Fruit fly (Drosophila melanogaster) whole organism, prepupa: ENCODE measurements around the gene E23.

Experiments
- Blimp-1 ChIP-seq: fragments of 200-800 bp; sonication (Bioruptor generic); optimal IDR thresholded peaks from 3 replicates; lab custom pipeline; 2017; ENCODE audit warnings: missing biosample characterization, missing genetic modification characterization, mild to moderate bottlenecking, moderate library complexity, missing genetic modification reagents
- CG10631 ChIP-seq: fragments of 200-800 bp; sonication (Bioruptor generic); optimal IDR thresholded peaks from 2 replicates; lab custom pipeline; 2016; ENCODE audit warnings: missing biosample characterization, missing genetic modification characterization
- CG10669 ChIP-seq: fragments of 200-800 bp; sonication (Bioruptor generic); optimal IDR thresholded peaks from 3 replicates; lab custom pipeline; 2018; ENCODE audit warnings: missing biosample characterization, mild to moderate bottlenecking, missing genetic modification characterization, moderate library complexity
- CG11294 ChIP-seq: fragments of 200-800 bp; sonication (Bioruptor generic); IDR thresholded peaks from 2 replicates; pipeline ENCODE4 v1.3.6; 2022; ENCODE audit warnings: missing biosample characterization, missing genetic modification characterization
- CG11762 ChIP-seq: fragments of 200-800 bp; sonication (Bioruptor generic); optimal IDR thresholded peaks from 3 replicates; lab custom pipeline; 2016; ENCODE audit warnings: missing biosample characterization, missing genetic modification characterization; ENCODE audit not compliant: insufficient read depth
- CG11902 ChIP-seq: fragments of 200-800 bp; sonication (Bioruptor generic); optimal IDR thresholded peaks from 3 replicates; lab custom pipeline; 2016; ENCODE audit warnings: missing biosample characterization, missing genetic modification characterization
- CG1621 ChIP-seq: fragments of 200-800 bp; sonication (Bioruptor generic); optimal IDR thresholded peaks from 3 replicates; lab custom pipeline; 2018; ENCODE audit warnings: missing biosample characterization, mild to moderate bottlenecking, missing genetic modification characterization
- CG16779 ChIP-seq: fragments of 200-800 bp; sonication (Bioruptor generic); optimal IDR thresholded peaks from 3 replicates; lab custom pipeline; 2017; ENCODE audit warnings: missing biosample characterization, mild to moderate bottlenecking, missing genetic modification characterization
- CG3032 ChIP-seq: fragments of 200-800 bp; optimal IDR thresholded peaks from 2 replicates; lab custom pipeline; 2019; ENCODE audit warnings: missing biosample characterization, mild to moderate bottlenecking, missing genetic modification characterization, moderate library complexity
- CG31627 ChIP-seq: fragments of 200-800 bp; sonication (Bioruptor generic); optimal IDR thresholded peaks from 3 replicates; lab custom pipeline; 2016; ENCODE audit warnings: missing biosample characterization, missing genetic modification characterization
- CG32006 ChIP-seq: fragments of 200-800 bp; sonication (Bioruptor generic); optimal IDR thresholded peaks from 3 replicates; lab custom pipeline; 2017; ENCODE audit warnings: missing biosample characterization, mild to moderate bottlenecking, missing genetic modification characterization
- CG34406 ChIP-seq: fragments of 200-800 bp; sonication (Bioruptor generic); optimal IDR thresholded peaks from 3 replicates; lab custom pipeline; 2016; ENCODE audit warnings: missing biosample characterization, missing genetic modification characterization
- CG4318 ChIP-seq: fragments of 200-800 bp; sonication (Bioruptor generic); optimal IDR thresholded peaks from 3 replicates; lab custom pipeline; 2017; ENCODE audit warnings: missing biosample characterization, mild to moderate bottlenecking, missing genetic modification characterization
- CG6163 ChIP-seq: fragments of 200-800 bp; sonication (Bioruptor generic); IDR thresholded peaks from 3 replicates; pipeline ENCODE4 v1.3.6; 2022; ENCODE audit warnings: missing biosample characterization, missing genetic modification characterization
- CG6276 ChIP-seq: fragments of 200-800 bp; sonication (Bioruptor generic); optimal IDR thresholded peaks from 2 replicates; lab custom pipeline; 2017; ENCODE audit warnings: missing biosample characterization, mild to moderate bottlenecking, missing genetic modification characterization
- CG6792 ChIP-seq: fragments of 200-800 bp; sonication (Bioruptor generic); optimal IDR thresholded peaks from 3 replicates; lab custom pipeline; 2016; ENCODE audit warnings: missing biosample characterization, missing genetic modification characterization
- CG6808 ChIP-seq: fragments of 200-800 bp; sonication (Bioruptor generic); optimal IDR thresholded peaks from 3 replicates; lab custom pipeline; 2017; ENCODE audit warnings: missing biosample characterization, missing genetic modification characterization, mild to moderate bottlenecking, moderate library complexity, missing genetic modification reagents
- CG6854 ChIP-seq: fragments of 200-800 bp; sonication (Bioruptor generic); optimal IDR thresholded peaks from 2 replicates; lab custom pipeline; 2017; ENCODE audit warnings: missing biosample characterization, mild to moderate bottlenecking, missing genetic modification characterization
- CG7368 ChIP-seq: fragments of 200-800 bp; sonication (Bioruptor generic); optimal IDR thresholded peaks from 3 replicates; lab custom pipeline; 2016; ENCODE audit warnings: missing biosample characterization, missing genetic modification characterization
- CG8119 ChIP-seq: fragments of 200-800 bp; sonication (Bioruptor generic); IDR thresholded peaks from 3 replicates; pipeline ENCODE4 v1.3.6; 2022; ENCODE audit warnings: missing biosample characterization, missing genetic modification characterization
- CG8319 ChIP-seq: fragments of 200-800 bp; sonication (Bioruptor generic); optimal IDR thresholded peaks from 3 replicates; lab custom pipeline; 2016; ENCODE audit warnings: missing biosample characterization, missing genetic modification characterization
- CG8632 ChIP-seq: fragments of 200-800 bp; sonication (Bioruptor generic); optimal IDR thresholded peaks from 3 replicates; lab custom pipeline; 2016; ENCODE audit warnings: missing biosample characterization, missing genetic modification characterization
- CG9139 ChIP-seq: fragments of 200-800 bp; sonication (Bioruptor generic); optimal IDR thresholded peaks from 3 replicates; lab custom pipeline; 2017; ENCODE audit warnings: missing biosample characterization, mild to moderate bottlenecking, missing genetic modification characterization
- Eip75B ChIP-seq: fragments of 200-800 bp; sonication (Bioruptor generic); optimal IDR thresholded peaks from 3 replicates; lab custom pipeline; 2016; ENCODE audit warnings: missing biosample characterization, missing genetic modification characterization
- Ets21C ChIP-seq: fragments of 200-800 bp; sonication (Bioruptor generic); optimal IDR thresholded peaks from 3 replicates; lab custom pipeline; 2016; ENCODE audit warnings: missing biosample characterization, missing genetic modification characterization
- Ets96B ChIP-seq: fragments of 200-800 bp; optimal IDR thresholded peaks from 2 replicates; lab custom pipeline; 2019; ENCODE audit warnings: missing biosample characterization, mild to moderate bottlenecking, missing genetic modification characterization, moderate library complexity
- Hr4 ChIP-seq: fragments of 200-800 bp; sonication (Bioruptor generic); optimal IDR thresholded peaks from 3 replicates; lab custom pipeline; 2016; ENCODE audit warnings: missing biosample characterization, missing genetic modification characterization
- Lpt ChIP-seq: fragments of 200-800 bp; sonication (Bioruptor generic); optimal IDR thresholded peaks from 3 replicates; lab custom pipeline; 2016; ENCODE audit warnings: missing biosample characterization, missing genetic modification characterization
- Met ChIP-seq: fragments of 200-800 bp; sonication (Bioruptor generic); optimal IDR thresholded peaks from 3 replicates; lab custom pipeline; 2016; ENCODE audit warnings: missing biosample characterization, missing genetic modification characterization
- OdsH ChIP-seq: fragments of 200-800 bp; sonication (Bioruptor generic); optimal IDR thresholded peaks from 3 replicates; lab custom pipeline; 2016; ENCODE audit warnings: missing biosample characterization, missing genetic modification characterization
- Smox ChIP-seq: fragments of 200-800 bp; sonication (Bioruptor generic); optimal IDR thresholded peaks from 3 replicates; lab custom pipeline; 2016; ENCODE audit warnings: missing biosample characterization, missing genetic modification characterization
- Sox102F ChIP-seq: fragments of 200-800 bp; sonication (Bioruptor generic); optimal IDR thresholded peaks from 2 replicates; lab custom pipeline; 2016; ENCODE audit warnings: missing biosample characterization, mild to moderate bottlenecking, missing genetic modification characterization
- Sox14 ChIP-seq: fragments of 200-800 bp; sonication (Bioruptor generic); optimal IDR thresholded peaks from 3 replicates; lab custom pipeline; 2016; ENCODE audit warnings: missing biosample characterization, missing genetic modification characterization
- Sox15 ChIP-seq: fragments of 200-800 bp; sonication (Bioruptor generic); optimal IDR thresholded peaks from 3 replicates; lab custom pipeline; 2016; ENCODE audit warnings: missing biosample characterization, missing genetic modification characterization
- achi ChIP-seq: fragments of 200-800 bp; sonication (Bioruptor generic); optimal IDR thresholded peaks from 3 replicates; lab custom pipeline; 2016; ENCODE audit warnings: missing biosample characterization, missing genetic modification characterization
- acj6 ChIP-seq: fragments of 200-800 bp; sonication (Bioruptor generic); optimal IDR thresholded peaks from 3 replicates; lab custom pipeline; 2016; ENCODE audit warnings: missing biosample characterization, missing genetic modification characterization
- dac ChIP-seq: fragments of 200-800 bp; sonication (Bioruptor generic); optimal IDR thresholded peaks from 2 replicates; lab custom pipeline; 2017; ENCODE audit warnings: missing biosample characterization, mild to moderate bottlenecking, missing genetic modification characterization
- eg ChIP-seq: fragments of 200-800 bp; sonication (Bioruptor generic); IDR thresholded peaks from 3 replicates; pipeline ENCODE4 v1.3.6; 2022; ENCODE audit warnings: missing biosample characterization, missing genetic modification characterization
- esn ChIP-seq: fragments of 200-800 bp; sonication (Bioruptor generic); optimal IDR thresholded peaks from 2 replicates; lab custom pipeline; 2016; ENCODE audit warnings: missing biosample characterization, mild to moderate bottlenecking, missing genetic modification characterization, moderate library complexity
- net ChIP-seq: fragments of 200-800 bp; sonication (Bioruptor generic); optimal IDR thresholded peaks from 3 replicates; lab custom pipeline; 2016; ENCODE audit warnings: missing biosample characterization, missing genetic modification characterization
- pdm3 ChIP-seq: fragments of 200-800 bp; sonication (Bioruptor generic); optimal IDR thresholded peaks from 3 replicates; lab custom pipeline; 2016; ENCODE audit warnings: missing biosample characterization, missing genetic modification characterization
- salr ChIP-seq, 2 experiments: fragments of 200-800 bp; sonication (Bioruptor generic); optimal IDR thresholded peaks; 3 replicates each; lab custom pipeline; 2016 to 2018; ENCODE audit warnings: missing biosample characterization in 2 of 2, missing genetic modification characterization in 2 of 2, mild to moderate bottlenecking in 1 of 2
- spab ChIP-seq: fragments of 200-800 bp; sonication (Bioruptor generic); optimal IDR thresholded peaks from 2 replicates; lab custom pipeline; 2017; ENCODE audit warnings: missing biosample characterization, mild to moderate bottlenecking, missing genetic modification characterization, missing genetic modification reagents
- topi ChIP-seq: fragments of 200-800 bp; sonication (Bioruptor generic); optimal IDR thresholded peaks from 3 replicates; lab custom pipeline; 2016; ENCODE audit warnings: missing biosample characterization, missing genetic modification characterization

Gene E23

dm6 chr2L:3302958-3303842 is 51.4 kb downstream of the E23 start, which contains the start of gene CG9663 (continued):
- TF ChIP-seq CG11762 (GFP tag; lab: Kevin White, UChicago), result peak; percentile 67
- peak; percentile 49 for TF ChIP-seq acj6 (GFP tag; lab: Kevin White, UChicago)
- TF ChIP-seq CG11294 (GFP tag; lab: Robert Waterston, UW), result no peak
- peak; percentile 68 for TF ChIP-seq pdm3
- TF ChIP-seq CG16779 (tag; lab: Kevin White, UChicago), result peak; percentile 54
- peak; percentile 50 to 54 for TF ChIP-seq salr (GFP tag; optimal IDR thresholded peaks at IDR 0.05; lab: Kevin White, UChicago)
- peak; percentile 52 for TF ChIP-seq CG31627 (GFP tag; lab: Kevin White, UChicago)
- TF ChIP-seq CG6276, result peak; percentile 76
- TF ChIP-seq spab (GFP tag; lab: Kevin White, UChicago), result peak; percentile 85
- TF ChIP-seq CG8632 (GFP tag; lab: Kevin White, UChicago), result peak; percentile 35

dm6 chr2L:3301755-3302499 is 52.7 kb downstream of the E23 start:
- TF ChIP-seq Sox102F (GFP tag; lab: Kevin White, UChicago) (peak; percentile 99), CG34406 (GFP tag; lab: Kevin White, UChicago) (peak; percentile 99), CG16779 (tag; lab: Kevin White, UChicago) (peak; percentile 99), dac (GFP tag; lab: Kevin White, UChicago) (peak; percentile 99), CG10669 (GFP tag; lab: Kevin White, UChicago) (peak; percentile 100), CG11902 (GFP tag; lab: Kevin White, UChicago) (peak; percentile 99), OdsH (GFP tag; lab: Kevin White, UChicago) (peak; percentile 100), CG10631 (GFP tag; lab: Kevin White, UChicago) (peak; percentile 100), CG11294 (GFP tag; lab: Robert Waterston, UW) (peak; percentile 99), CG3032 (tag; lab: Kevin White, UChicago) (peak; percentile 100), achi (GFP tag; lab: Kevin White, UChicago) (peak; percentile 99), CG7368 (GFP tag; lab: Kevin White, UChicago) (peak; percentile 100), salr (GFP tag; optimal IDR thresholded peaks at IDR 0.05; lab: Kevin White, UChicago) (peak; percentile 99 to 100), CG4318 (GFP tag; lab: Kevin White, UChicago) (peak; percentile 99), Lpt (peak; percentile 99), CG8632 (GFP tag; lab: Kevin White, UChicago) (peak; percentile 99), esn (GFP tag; lab: Kevin White, UChicago) (peak; percentile 100), acj6 (GFP tag; lab: Kevin White, UChicago) (peak; percentile 100), CG8119 (GFP tag; lab: Robert Waterston, UW) (peak; percentile 99), Smox (peak; percentile 99), CG9139 (GFP tag; lab: Kevin White, UChicago) (peak; percentile 99), Sox14 (peak; percentile 100), CG6808 (GFP tag; lab: Kevin White, UChicago) (peak; percentile 99), CG11762 (GFP tag; lab: Kevin White, UChicago) (peak; percentile 100), Sox15 (peak; percentile 99), Met (GFP tag; lab: Kevin White, UChicago) (peak; percentile 100), CG6276 (peak; percentile 99), Blimp-1 (peak; percentile 98), CG8319 (peak; percentile 99), CG31627 (GFP tag; lab: Kevin White, UChicago) (peak; percentile 100), Ets96B (tag; lab: Kevin White, UChicago) (peak; percentile 100), topi (GFP tag; lab: Kevin White, UChicago) (peak; percentile 100), CG6854 (GFP tag; lab: Kevin White, UChicago) (peak; percentile 99), net (GFP tag; lab: Kevin White, UChicago) (peak; percentile 100), Hr4 (GFP tag; lab: Kevin White, UChicago) (peak; percentile 100), CG32006 (GFP tag; lab: Kevin White, UChicago) (peak; percentile 100), Ets21C (GFP tag; lab: Kevin White, UChicago) (peak; percentile 99), Eip75B (GFP tag; lab: Kevin White, UChicago) (peak; percentile 100), spab (GFP tag; lab: Kevin White, UChicago) (peak; percentile 100), CG1621 (tag; lab: Kevin White, UChicago) (peak; percentile 100), CG6163 (GFP tag; lab: Robert Waterston, UW) (peak; percentile 100), eg (peak; percentile 100), CG6792 (GFP tag; lab: Kevin White, UChicago) (peak; percentile 100)
